Worm (Caenorhabditis elegans) whole organism, mixed stage, embryonic: ENCODE measurements around the gene F20D6.10.

Experiments
- M03D4.4 ChIP-seq: sonication (generic microtip); optimal IDR thresholded peaks from 2 replicates; lab custom pipeline; 2017; ENCODE audit warnings: mild to moderate bottlenecking, missing genetic modification characterization, missing compliant biosample characterization
- bed-3 ChIP-seq: fragments of 200-800 bp; sonication (Bioruptor generic); optimal IDR thresholded peaks from 3 replicates; lab custom pipeline; 2018; ENCODE audit warnings: mild to moderate bottlenecking, missing genetic modification characterization, moderate library complexity, missing compliant biosample characterization
- blmp-1 ChIP-seq: fragments of 150-350 bp; optimal IDR thresholded peaks from 2 replicates; lab custom pipeline; 2014; ENCODE audit warnings: missing biosample characterization, missing genetic modification characterization
- ceh-39 ChIP-seq: fragments of 150-350 bp; optimal IDR thresholded peaks from 2 replicates; lab custom pipeline; 2014; ENCODE audit warnings: missing biosample characterization, missing genetic modification characterization
- ceh-43 ChIP-seq: fragments of 200-800 bp; sonication (Bioruptor generic); optimal IDR thresholded peaks from 2 replicates; lab custom pipeline; 2018; ENCODE audit warnings: mild to moderate bottlenecking, missing genetic modification characterization, moderate library complexity, missing compliant biosample characterization
- ceh-83 ChIP-seq: fragments of 200-800 bp; sonication (Bioruptor generic); optimal IDR thresholded peaks from 2 replicates; lab custom pipeline; 2018; ENCODE audit warnings: mild to moderate bottlenecking, missing genetic modification characterization, missing compliant biosample characterization
- ces-1 ChIP-seq: fragments of 150-350 bp; optimal IDR thresholded peaks from 2 replicates; lab custom pipeline; 2014; ENCODE audit warnings: missing biosample characterization, missing genetic modification reagents, missing genetic modification characterization
- drap-1 ChIP-seq: fragments of 200-800 bp; sonication (Bioruptor generic); optimal IDR thresholded peaks from 3 replicates; lab custom pipeline; 2018; ENCODE audit warnings: mild to moderate bottlenecking, missing genetic modification characterization, missing compliant biosample characterization
- elt-1 ChIP-seq: sonication (generic microtip); optimal IDR thresholded peaks from 2 replicates; lab custom pipeline; 2017; ENCODE audit warnings: missing genetic modification characterization, mild to moderate bottlenecking, missing compliant biosample characterization, antibody characterized with exemption, moderate library complexity, borderline replicate concordance; ENCODE audit not compliant: insufficient read depth
- flh-1 ChIP-seq: fragments of 200-800 bp; sonication (Bioruptor generic); optimal IDR thresholded peaks from 2 replicates; lab custom pipeline; 2018; ENCODE audit warnings: mild to moderate bottlenecking, missing genetic modification characterization, moderate library complexity, missing compliant biosample characterization
- hlh-1 ChIP-seq: fragments of 150-350 bp; optimal IDR thresholded peaks from 2 replicates; lab custom pipeline; 2014; ENCODE audit warnings: missing biosample characterization, missing genetic modification reagents, missing genetic modification characterization
- lsy-2 ChIP-seq: fragments of 150-350 bp; optimal IDR thresholded peaks from 2 replicates; lab custom pipeline; 2014; ENCODE audit warnings: missing biosample characterization, missing genetic modification characterization
- mab-5 ChIP-seq: fragments of 150-350 bp; optimal IDR thresholded peaks from 2 replicates; lab custom pipeline; 2014; ENCODE audit warnings: missing biosample characterization, missing genetic modification characterization
- mep-1 ChIP-seq: fragments of 150-350 bp; optimal IDR thresholded peaks from 2 replicates; lab custom pipeline; 2017; ENCODE audit warnings: missing biosample characterization, missing genetic modification reagents, missing genetic modification characterization, inconsistent platforms
- mls-2 ChIP-seq: sonication (generic microtip); optimal IDR thresholded peaks from 2 replicates; lab custom pipeline; 2016; ENCODE audit warnings: mild to moderate bottlenecking, missing genetic modification characterization, moderate library complexity, missing compliant biosample characterization
- nhr-12 ChIP-seq: fragments of 150-350 bp; optimal IDR thresholded peaks from 2 replicates; lab custom pipeline; 2014; ENCODE audit warnings: missing biosample characterization, missing genetic modification characterization
- nhr-2 ChIP-seq: fragments of 150-350 bp; optimal IDR thresholded peaks from 2 replicates; lab custom pipeline; 2014; ENCODE audit warnings: missing biosample characterization, missing genetic modification characterization
- nhr-28 ChIP-seq: fragments of 150-350 bp; optimal IDR thresholded peaks from 2 replicates; lab custom pipeline; 2014; ENCODE audit warnings: missing biosample characterization, missing genetic modification characterization
- nhr-76 ChIP-seq: sonication (generic microtip); optimal IDR thresholded peaks from 2 replicates; lab custom pipeline; 2017; ENCODE audit warnings: missing biosample characterization, missing genetic modification characterization
- pha-4 ChIP-seq: fragments of 150-350 bp; optimal IDR thresholded peaks from 2 replicates; lab custom pipeline; 2018; ENCODE audit warnings: missing biosample characterization, missing genetic modification reagents, missing genetic modification characterization
- sem-2 ChIP-seq: fragments of 200-800 bp; sonication (Bioruptor generic); optimal IDR thresholded peaks from 2 replicates; lab custom pipeline; 2018; ENCODE audit warnings: mild to moderate bottlenecking, missing genetic modification characterization, missing compliant biosample characterization
- snpc-4 ChIP-seq: fragments of 150-350 bp; optimal IDR thresholded peaks from 2 replicates; lab custom pipeline; 2014; ENCODE audit warnings: missing biosample characterization, missing genetic modification characterization
- tbx-8 ChIP-seq: fragments of 200-800 bp; sonication (Bioruptor generic); optimal IDR thresholded peaks from 2 replicates; lab custom pipeline; 2018; ENCODE audit warnings: mild to moderate bottlenecking, missing genetic modification characterization, moderate library complexity, missing compliant biosample characterization
- unc-120 ChIP-seq: sonication (generic microtip); optimal IDR thresholded peaks from 2 replicates; lab custom pipeline; 2017; ENCODE audit warnings: missing genetic modification characterization, missing compliant biosample characterization; ENCODE audit not compliant: poor library complexity, severe bottlenecking
- unc-62 ChIP-seq: fragments of 150-350 bp; optimal IDR thresholded peaks from 2 replicates; lab custom pipeline; 2014; ENCODE audit warnings: missing biosample characterization, missing genetic modification reagents, missing genetic modification characterization
- ztf-11 ChIP-seq: fragments of 150-350 bp; optimal IDR thresholded peaks from 2 replicates; lab custom pipeline; 2014; ENCODE audit warnings: missing biosample characterization, missing genetic modification characterization

Gene F20D6.10

DNA sequence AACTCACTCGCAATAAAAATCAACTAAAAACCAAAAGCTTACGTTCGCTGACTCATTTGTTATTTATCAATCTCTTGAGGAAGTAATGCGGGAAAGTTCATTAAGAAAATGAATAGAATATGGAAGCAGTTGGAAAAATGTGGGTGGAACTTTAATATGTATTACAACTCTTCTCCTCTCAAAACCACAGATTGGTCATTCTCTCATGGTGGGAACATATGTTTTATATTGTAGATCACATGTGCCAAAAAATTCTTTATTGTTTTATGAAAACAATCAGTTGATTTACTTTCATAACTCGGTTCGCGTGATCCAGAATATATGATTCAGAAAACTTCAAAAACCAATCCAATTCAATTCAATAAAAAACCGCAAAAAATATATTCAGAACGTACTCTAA is 24.1 kb downstream of the F20D6.10 start:
- no peak for TF ChIP-seq ces-1 (GFP tag; lab: Kevin White, UChicago)
- TF ChIP-seq pha-4 = no peak
- no peak for TF ChIP-seq lsy-2 (tag; lab: Kevin White, UChicago)
- TF ChIP-seq, all 35 proteins: peak for 0

- TF ChIP-seq hlh-1 (tag; lab: Kevin White, UChicago) (no peak), ces-1 (GFP tag; lab: Kevin White, UChicago) (peak; percentile 56)
Observed at ce11 chrV:8170300-8170699, 25.4 kb downstream of the F20D6.10 start.

DNA sequence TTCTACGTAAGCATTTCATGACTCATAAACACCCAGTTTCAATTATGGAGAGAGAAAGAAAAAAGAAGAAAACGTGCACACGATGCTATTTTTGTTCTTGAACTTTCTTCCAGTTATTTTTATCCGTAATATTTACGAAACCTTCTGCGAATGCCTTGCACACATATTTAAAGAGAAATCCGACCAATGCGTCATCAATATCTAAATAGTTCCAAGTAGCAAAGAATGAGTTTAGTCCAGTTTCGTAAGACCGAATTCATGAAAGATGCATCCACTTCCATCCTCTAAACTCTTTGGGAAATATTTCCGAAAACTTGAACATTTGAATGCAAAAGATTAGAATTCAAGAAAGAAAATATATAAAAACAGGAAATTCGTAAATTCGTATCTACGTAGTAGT is 26.6 kb downstream of the F20D6.10 start:
- TF ChIP-seq sem-2 (GFP tag; lab: Kevin White, UChicago) = no peak
- no peak for TF ChIP-seq bed-3 (GFP tag; lab: Kevin White, UChicago)
- no peak for TF ChIP-seq lsy-2 (tag; lab: Kevin White, UChicago)
- no peak for TF ChIP-seq tbx-8
- no peak for TF ChIP-seq unc-120 (tag; lab: Kevin White, UChicago)
- no peak for TF ChIP-seq blmp-1 (tag; lab: Kevin White, UChicago)

ce11 chrV:8168219-8168962 is 27.3 kb downstream of the F20D6.10 start, which contains the start of gene F20D6.8:
F20D6.8 (minus strand) TSS chrV:8168269.
- peak; percentile 32 for TF ChIP-seq ces-1 (GFP tag; lab: Kevin White, UChicago)
- no peak for TF ChIP-seq pha-4

ce11 chrV:8163199-8163598 is 32.5 kb downstream of the F20D6.10 start:
- no peak for TF ChIP-seq ceh-83
- TF ChIP-seq mls-2 (tag; lab: Kevin White, UChicago) = no peak
- no peak for TF ChIP-seq drap-1 (GFP tag; lab: Kevin White, UChicago)
- TF ChIP-seq elt-1 (tag; lab: Kevin White, UChicago) = no peak
- TF ChIP-seq ztf-11 (tag; lab: Kevin White, UChicago) = no peak
- TF ChIP-seq mep-1 = no peak
- no peak for TF ChIP-seq flh-1
- no peak for TF ChIP-seq M03D4.4 (tag; lab: Kevin White, UChicago)
- TF ChIP-seq, all 35 proteins: peak for 0

ce11 chrV:8161699-8162098 is 34.0 kb downstream of the F20D6.10 start, which contains the start of gene F20D6.5:
F20D6.5 (plus strand) TSS chrV:8161957.
- TF ChIP-seq nhr-28 (tag; lab: Kevin White, UChicago) (no peak), sem-2 (GFP tag; lab: Kevin White, UChicago) (no peak), ceh-83 (no peak), ztf-11 (tag; lab: Kevin White, UChicago) (no peak), ceh-43 (GFP tag; lab: Kevin White, UChicago) (no peak), drap-1 (GFP tag; lab: Kevin White, UChicago) (no peak), snpc-4 (no peak), ceh-39 (no peak), nhr-2 (tag; lab: Kevin White, UChicago) (no peak), unc-62 (GFP tag; lab: Kevin White, UChicago) (no peak), nhr-76 (tag; lab: Kevin White, UChicago) (no peak), unc-120 (tag; lab: Kevin White, UChicago) (no peak), blmp-1 (tag; lab: Kevin White, UChicago) (no peak), nhr-12 (no peak)

ce11 chrV:8159629-8160028 is 36.1 kb downstream of the F20D6.10 start, which contains the start of gene F20D6.6:
F20D6.6 (plus strand) TSS chrV:8159929.
- TF ChIP-seq bed-3 (GFP tag; lab: Kevin White, UChicago) = no peak
- no peak for TF ChIP-seq ceh-43 (GFP tag; lab: Kevin White, UChicago)
- no peak for TF ChIP-seq snpc-4
- no peak for TF ChIP-seq mab-5 (tag; lab: Kevin White, UChicago)
- TF ChIP-seq tbx-8 = no peak
- no peak for TF ChIP-seq pha-4
